Worm (Caenorhabditis elegans): ENCODE results near the gene mrps-18A.

ce11 chrIII:8370188-8370587 is 38.5 kb upstream of the mrps-18A start:
- TF ChIP-seq swsn-7 (tag; optimal IDR thresholded peaks at IDR 0.05) (no peak), ces-1 (GFP tag; optimal IDR thresholded peaks at IDR 0.05) (no peak), elt-3 (tag; optimal IDR thresholded peaks at IDR 0.05) (no peak), lin-39 (tag; optimal IDR thresholded peaks at IDR 0.05) (no peak), lin-13 (GFP tag; optimal IDR thresholded peaks at IDR 0.05) (no peak), hpl-2 (GFP tag; optimal IDR thresholded peaks at IDR 0.05) (no peak), fkh-10 (GFP tag; optimal IDR thresholded peaks at IDR 0.05) (no peak), ceh-88 (GFP tag; IDR thresholded peaks at IDR 0.05) (no peak), unc-86 (tag; optimal IDR thresholded peaks at IDR 0.05) (no peak), nhr-237 (tag; optimal IDR thresholded peaks at IDR 0.05) (no peak), nhr-71 (tag; optimal IDR thresholded peaks at IDR 0.05) (no peak), nhr-11 (tag; optimal IDR thresholded peaks at IDR 0.05) (no peak)

All from whole organism, L1 larva.